Fruit fly (Drosophila melanogaster) S2 (cell line): ENCODE measurements around the gene CG5793.

Experiments used
- CG8478 ChIP-seq: fragments of >200 bp; optimal IDR thresholded peaks from 2 replicates; lab custom pipeline; 2018
- CTCF ChIP-seq, 2 experiments: fragments of >200 bp; optimal IDR thresholded peaks; 2 replicates each; lab custom pipeline; 2018

dm6 chr3R:21161620-21162029 is 34.3 kb downstream of the CG5793 start:
- no peak for TF ChIP-seq CG8478 (lab: Kevin White, UChicago)
- TF ChIP-seq CTCF (optimal IDR thresholded peaks at IDR 0.05; lab: Kevin White, UChicago) = no peak
